Fruit fly (Drosophila melanogaster) whole organism, prepupa: Measurements from ENCODE around the gene ago.

ENCODE experiments used
- CG10631 ChIP-seq: fragments of 200-800 bp; sonication (Bioruptor generic); optimal IDR thresholded peaks from 2 replicates; lab custom pipeline; 2016; ENCODE audit warnings: missing biosample characterization, missing genetic modification characterization
- CG10669 ChIP-seq: fragments of 200-800 bp; sonication (Bioruptor generic); optimal IDR thresholded peaks from 3 replicates; lab custom pipeline; 2018; ENCODE audit warnings: missing biosample characterization, mild to moderate bottlenecking, missing genetic modification characterization, moderate library complexity
- CG11294 ChIP-seq: fragments of 200-800 bp; sonication (Bioruptor generic); IDR thresholded peaks from 2 replicates; pipeline ENCODE4 v1.3.6; 2022; ENCODE audit warnings: missing biosample characterization, missing genetic modification characterization
- CG11762 ChIP-seq: fragments of 200-800 bp; sonication (Bioruptor generic); optimal IDR thresholded peaks from 3 replicates; lab custom pipeline; 2016; ENCODE audit warnings: missing biosample characterization, missing genetic modification characterization; ENCODE audit not compliant: insufficient read depth
- CG11902 ChIP-seq: fragments of 200-800 bp; sonication (Bioruptor generic); optimal IDR thresholded peaks from 3 replicates; lab custom pipeline; 2016; ENCODE audit warnings: missing biosample characterization, missing genetic modification characterization
- CG15336 ChIP-seq: fragments of 200-800 bp; sonication (Bioruptor generic); IDR thresholded peaks from 2 replicates; pipeline ENCODE4 v1.3.6; 2022; ENCODE audit warnings: missing biosample characterization, missing genetic modification characterization
- CG1621 ChIP-seq: fragments of 200-800 bp; sonication (Bioruptor generic); optimal IDR thresholded peaks from 3 replicates; lab custom pipeline; 2018; ENCODE audit warnings: missing biosample characterization, mild to moderate bottlenecking, missing genetic modification characterization
- CG16779 ChIP-seq: fragments of 200-800 bp; sonication (Bioruptor generic); optimal IDR thresholded peaks from 3 replicates; lab custom pipeline; 2017; ENCODE audit warnings: missing biosample characterization, mild to moderate bottlenecking, missing genetic modification characterization
- CG3032 ChIP-seq: fragments of 200-800 bp; optimal IDR thresholded peaks from 2 replicates; lab custom pipeline; 2019; ENCODE audit warnings: missing biosample characterization, mild to moderate bottlenecking, missing genetic modification characterization, moderate library complexity
- CG31627 ChIP-seq: fragments of 200-800 bp; sonication (Bioruptor generic); optimal IDR thresholded peaks from 3 replicates; lab custom pipeline; 2016; ENCODE audit warnings: missing biosample characterization, missing genetic modification characterization
- CG32006 ChIP-seq: fragments of 200-800 bp; sonication (Bioruptor generic); optimal IDR thresholded peaks from 3 replicates; lab custom pipeline; 2017; ENCODE audit warnings: missing biosample characterization, mild to moderate bottlenecking, missing genetic modification characterization
- CG34406 ChIP-seq: fragments of 200-800 bp; sonication (Bioruptor generic); optimal IDR thresholded peaks from 3 replicates; lab custom pipeline; 2016; ENCODE audit warnings: missing biosample characterization, missing genetic modification characterization
- CG3919 ChIP-seq: fragments of 200-800 bp; sonication (Bioruptor generic); optimal IDR thresholded peaks from 3 replicates; lab custom pipeline; 2016; ENCODE audit warnings: missing biosample characterization, missing genetic modification characterization
- CG4318 ChIP-seq: fragments of 200-800 bp; sonication (Bioruptor generic); optimal IDR thresholded peaks from 3 replicates; lab custom pipeline; 2017; ENCODE audit warnings: missing biosample characterization, mild to moderate bottlenecking, missing genetic modification characterization
- CG6163 ChIP-seq: fragments of 200-800 bp; sonication (Bioruptor generic); IDR thresholded peaks from 3 replicates; pipeline ENCODE4 v1.3.6; 2022; ENCODE audit warnings: missing biosample characterization, missing genetic modification characterization
- CG6276 ChIP-seq: fragments of 200-800 bp; sonication (Bioruptor generic); optimal IDR thresholded peaks from 2 replicates; lab custom pipeline; 2017; ENCODE audit warnings: missing biosample characterization, mild to moderate bottlenecking, missing genetic modification characterization
- CG6792 ChIP-seq: fragments of 200-800 bp; sonication (Bioruptor generic); optimal IDR thresholded peaks from 3 replicates; lab custom pipeline; 2016; ENCODE audit warnings: missing biosample characterization, missing genetic modification characterization
- CG6854 ChIP-seq: fragments of 200-800 bp; sonication (Bioruptor generic); optimal IDR thresholded peaks from 2 replicates; lab custom pipeline; 2017; ENCODE audit warnings: missing biosample characterization, mild to moderate bottlenecking, missing genetic modification characterization
- CG8119 ChIP-seq: fragments of 200-800 bp; sonication (Bioruptor generic); IDR thresholded peaks from 3 replicates; pipeline ENCODE4 v1.3.6; 2022; ENCODE audit warnings: missing biosample characterization, missing genetic modification characterization
- CG8632 ChIP-seq: fragments of 200-800 bp; sonication (Bioruptor generic); optimal IDR thresholded peaks from 3 replicates; lab custom pipeline; 2016; ENCODE audit warnings: missing biosample characterization, missing genetic modification characterization
- CG9139 ChIP-seq: fragments of 200-800 bp; sonication (Bioruptor generic); optimal IDR thresholded peaks from 3 replicates; lab custom pipeline; 2017; ENCODE audit warnings: missing biosample characterization, mild to moderate bottlenecking, missing genetic modification characterization
- Eip75B ChIP-seq: fragments of 200-800 bp; sonication (Bioruptor generic); optimal IDR thresholded peaks from 3 replicates; lab custom pipeline; 2016; ENCODE audit warnings: missing biosample characterization, missing genetic modification characterization
- Eip78C ChIP-seq: fragments of 200-800 bp; sonication (Bioruptor generic); peaks from one replicate; lab custom pipeline; 2016; ENCODE audit warnings: missing biosample characterization, missing genetic modification characterization
- Eip93F ChIP-seq: fragments of 200-800 bp; sonication (Bioruptor generic); optimal IDR thresholded peaks from 2 replicates; lab custom pipeline; 2016; ENCODE audit warnings: missing biosample characterization, mild to moderate bottlenecking, missing genetic modification characterization
- Ets21C ChIP-seq: fragments of 200-800 bp; sonication (Bioruptor generic); optimal IDR thresholded peaks from 3 replicates; lab custom pipeline; 2016; ENCODE audit warnings: missing biosample characterization, missing genetic modification characterization
- Ets96B ChIP-seq: fragments of 200-800 bp; optimal IDR thresholded peaks from 2 replicates; lab custom pipeline; 2019; ENCODE audit warnings: missing biosample characterization, mild to moderate bottlenecking, missing genetic modification characterization, moderate library complexity
- Gug ChIP-seq: fragments of 200-800 bp; sonication (Bioruptor generic); IDR thresholded peaks from 2 replicates; pipeline ENCODE4 v1.3.6; 2022; ENCODE audit warnings: missing biosample characterization, missing genetic modification characterization
- Hr39 ChIP-seq: fragments of 200-800 bp; sonication (Bioruptor generic); optimal IDR thresholded peaks from 2 replicates; lab custom pipeline; 2016; ENCODE audit warnings: missing biosample characterization, missing genetic modification characterization
- Lpt ChIP-seq: fragments of 200-800 bp; sonication (Bioruptor generic); optimal IDR thresholded peaks from 3 replicates; lab custom pipeline; 2016; ENCODE audit warnings: missing biosample characterization, missing genetic modification characterization
- Met ChIP-seq: fragments of 200-800 bp; sonication (Bioruptor generic); optimal IDR thresholded peaks from 3 replicates; lab custom pipeline; 2016; ENCODE audit warnings: missing biosample characterization, missing genetic modification characterization
- Smox ChIP-seq: fragments of 200-800 bp; sonication (Bioruptor generic); optimal IDR thresholded peaks from 3 replicates; lab custom pipeline; 2016; ENCODE audit warnings: missing biosample characterization, missing genetic modification characterization
- Sox102F ChIP-seq: fragments of 200-800 bp; sonication (Bioruptor generic); optimal IDR thresholded peaks from 2 replicates; lab custom pipeline; 2016; ENCODE audit warnings: missing biosample characterization, mild to moderate bottlenecking, missing genetic modification characterization
- Sox14 ChIP-seq: fragments of 200-800 bp; sonication (Bioruptor generic); optimal IDR thresholded peaks from 3 replicates; lab custom pipeline; 2016; ENCODE audit warnings: missing biosample characterization, missing genetic modification characterization
- Sox15 ChIP-seq: fragments of 200-800 bp; sonication (Bioruptor generic); optimal IDR thresholded peaks from 3 replicates; lab custom pipeline; 2016; ENCODE audit warnings: missing biosample characterization, missing genetic modification characterization
- achi ChIP-seq: fragments of 200-800 bp; sonication (Bioruptor generic); optimal IDR thresholded peaks from 3 replicates; lab custom pipeline; 2016; ENCODE audit warnings: missing biosample characterization, missing genetic modification characterization
- acj6 ChIP-seq: fragments of 200-800 bp; sonication (Bioruptor generic); optimal IDR thresholded peaks from 3 replicates; lab custom pipeline; 2016; ENCODE audit warnings: missing biosample characterization, missing genetic modification characterization
- cyc ChIP-seq: fragments of 200-800 bp; sonication (Bioruptor generic); optimal IDR thresholded peaks from 3 replicates; lab custom pipeline; 2016; ENCODE audit warnings: missing biosample characterization, missing genetic modification characterization
- dac ChIP-seq: fragments of 200-800 bp; sonication (Bioruptor generic); optimal IDR thresholded peaks from 2 replicates; lab custom pipeline; 2017; ENCODE audit warnings: missing biosample characterization, mild to moderate bottlenecking, missing genetic modification characterization
- dsx ChIP-seq: fragments of 200-800 bp; optimal IDR thresholded peaks from 3 replicates; lab custom pipeline; 2019; ENCODE audit warnings: missing biosample characterization, mild to moderate bottlenecking, missing genetic modification characterization, moderate library complexity; ENCODE audit not compliant: poor library complexity, severe bottlenecking
- eg ChIP-seq: fragments of 200-800 bp; sonication (Bioruptor generic); IDR thresholded peaks from 3 replicates; pipeline ENCODE4 v1.3.6; 2022; ENCODE audit warnings: missing biosample characterization, missing genetic modification characterization
- esn ChIP-seq: fragments of 200-800 bp; sonication (Bioruptor generic); optimal IDR thresholded peaks from 2 replicates; lab custom pipeline; 2016; ENCODE audit warnings: missing biosample characterization, mild to moderate bottlenecking, missing genetic modification characterization, moderate library complexity
- fd59A ChIP-seq: fragments of 200-800 bp; sonication (Bioruptor generic); optimal IDR thresholded peaks from 2 replicates; lab custom pipeline; 2017; ENCODE audit warnings: missing biosample characterization, mild to moderate bottlenecking, missing genetic modification characterization, missing genetic modification reagents
- fd85E ChIP-seq: fragments of 200-800 bp; sonication (Bioruptor generic); optimal IDR thresholded peaks from 3 replicates; lab custom pipeline; 2016; ENCODE audit warnings: missing biosample characterization, missing genetic modification characterization
- lz ChIP-seq: fragments of 200-800 bp; sonication (Bioruptor generic); optimal IDR thresholded peaks from 3 replicates; lab custom pipeline; 2016; ENCODE audit warnings: missing biosample characterization, missing genetic modification characterization
- net ChIP-seq: fragments of 200-800 bp; sonication (Bioruptor generic); optimal IDR thresholded peaks from 3 replicates; lab custom pipeline; 2016; ENCODE audit warnings: missing biosample characterization, missing genetic modification characterization
- pdm3 ChIP-seq: fragments of 200-800 bp; sonication (Bioruptor generic); optimal IDR thresholded peaks from 3 replicates; lab custom pipeline; 2016; ENCODE audit warnings: missing biosample characterization, missing genetic modification characterization
- salr ChIP-seq, 2 experiments: fragments of 200-800 bp; sonication (Bioruptor generic); optimal IDR thresholded peaks; 3 replicates each; lab custom pipeline; 2016 to 2018; ENCODE audit warnings: missing biosample characterization in 2 of 2, missing genetic modification characterization in 2 of 2, mild to moderate bottlenecking in 1 of 2
- ss ChIP-seq, 2 experiments: fragments of 200-800 bp; sonication (Bioruptor generic); optimal IDR thresholded peaks; 2 replicates in 1 of 2; 3 replicates in 1 of 2; lab custom pipeline; 2017 to 2018; ENCODE audit warnings: mild to moderate bottlenecking in 2 of 2, missing biosample characterization in 2 of 2, missing genetic modification characterization in 2 of 2, moderate library complexity in 1 of 2
- svp ChIP-seq: fragments of 200-800 bp; sonication (Bioruptor generic); peaks from one replicate; lab custom pipeline; 2016; ENCODE audit warnings: missing biosample characterization, missing genetic modification characterization
- topi ChIP-seq: fragments of 200-800 bp; sonication (Bioruptor generic); optimal IDR thresholded peaks from 3 replicates; lab custom pipeline; 2016; ENCODE audit warnings: missing biosample characterization, missing genetic modification characterization
- vri ChIP-seq: fragments of 200-800 bp; sonication (Bioruptor generic); optimal IDR thresholded peaks from 3 replicates; lab custom pipeline; 2016; ENCODE audit warnings: missing biosample characterization, mild to moderate bottlenecking, missing genetic modification characterization

ago gene

dm6 chr3L:4263502-4263901 is 9.4 kb upstream of the ago start, which contains the start of gene CG1273:
TSS of gene CG1273 (plus strand) at chr3L:4263719.
- TF ChIP-seq CG11762 (GFP tag; lab: Kevin White, UChicago) (no peak), esn (GFP tag; lab: Kevin White, UChicago) (peak; percentile 10)

- TF ChIP-seq CG1621 (tag; lab: Kevin White, UChicago), result no peak
- TF ChIP-seq Hr39 (GFP tag; lab: Kevin White, UChicago), result peak; percentile 5
- peak; percentile 20 for TF ChIP-seq achi (GFP tag; lab: Kevin White, UChicago)
- no peak for TF ChIP-seq Ets21C (GFP tag; lab: Kevin White, UChicago)
- TF ChIP-seq Met, result no peak
- no peak for TF ChIP-seq dac (GFP tag; lab: Kevin White, UChicago)
- no peak for TF ChIP-seq salr (GFP tag; optimal IDR thresholded peaks at IDR 0.05; lab: Kevin White, UChicago)
- TF ChIP-seq CG32006 (GFP tag; lab: Kevin White, UChicago), result no peak
- TF ChIP-seq CG10669, result no peak
- no peak for TF ChIP-seq CG10631 (GFP tag; lab: Kevin White, UChicago)
- no peak for TF ChIP-seq Sox14 (GFP tag; lab: Kevin White, UChicago)
- TF ChIP-seq CG16779 (tag; lab: Kevin White, UChicago), result no peak
- no peak for TF ChIP-seq CG6792 (GFP tag; lab: Kevin White, UChicago)
- TF ChIP-seq dsx (GFP tag; lab: Kevin White, UChicago), result no peak
- peak; percentile 14 for TF ChIP-seq pdm3 (GFP tag; lab: Kevin White, UChicago)
- TF ChIP-seq CG6163 (GFP tag; lab: Robert Waterston, UW), result no peak
- TF ChIP-seq topi, result no peak
- no peak for TF ChIP-seq fd59A
- TF ChIP-seq cyc (GFP tag; lab: Kevin White, UChicago), result no peak
- TF ChIP-seq esn (GFP tag; lab: Kevin White, UChicago), result peak; percentile 48
- TF ChIP-seq Gug (GFP tag; lab: Robert Waterston, UW), result no peak
- TF ChIP-seq CG31627 (GFP tag; lab: Kevin White, UChicago), result peak; percentile 12
- TF ChIP-seq Sox102F (GFP tag; lab: Kevin White, UChicago), result no peak
- no peak for TF ChIP-seq Lpt (GFP tag; lab: Kevin White, UChicago)
- no peak for TF ChIP-seq CG8632 (GFP tag; lab: Kevin White, UChicago)
- TF ChIP-seq eg (GFP tag; lab: Robert Waterston, UW), result no peak
- no peak for TF ChIP-seq Ets96B (tag; lab: Kevin White, UChicago)
- no peak for TF ChIP-seq CG11902 (GFP tag; lab: Kevin White, UChicago)
- TF ChIP-seq svp (GFP tag; lab: Kevin White, UChicago), result no peak
- TF ChIP-seq acj6 (GFP tag; lab: Kevin White, UChicago), result peak; percentile 27
- TF ChIP-seq CG11762 (GFP tag; lab: Kevin White, UChicago), result no peak
- no peak for TF ChIP-seq CG15336 (GFP tag; lab: Robert Waterston, UW)
- peak; percentile 81 for TF ChIP-seq Eip78C (GFP tag; lab: Kevin White, UChicago)
- TF ChIP-seq Smox (GFP tag; lab: Kevin White, UChicago), result no peak
- no peak for TF ChIP-seq net (GFP tag; lab: Kevin White, UChicago)
- TF ChIP-seq Sox15 (GFP tag; lab: Kevin White, UChicago), result no peak
- TF ChIP-seq CG6854 (GFP tag; lab: Kevin White, UChicago), result no peak
- no peak for TF ChIP-seq CG3919 (GFP tag; lab: Kevin White, UChicago)
- TF ChIP-seq CG4318 (GFP tag; lab: Kevin White, UChicago), result no peak
- no peak for TF ChIP-seq CG8119 (GFP tag; lab: Robert Waterston, UW)
- no peak for TF ChIP-seq ss (GFP tag; optimal IDR thresholded peaks at IDR 0.05; lab: Kevin White, UChicago)
- TF ChIP-seq Eip93F (GFP tag; lab: Kevin White, UChicago), result no peak
- TF ChIP-seq CG6276 (GFP tag; lab: Kevin White, UChicago), result no peak
- no peak for TF ChIP-seq CG11294 (GFP tag; lab: Robert Waterston, UW)
- TF ChIP-seq lz (GFP tag; lab: Kevin White, UChicago), result peak; percentile 9
- TF ChIP-seq CG34406, result no peak
- no peak for TF ChIP-seq CG3032 (tag; lab: Kevin White, UChicago)
- TF ChIP-seq vri (GFP tag; lab: Kevin White, UChicago), result no peak
- TF ChIP-seq Eip75B, result no peak
- TF ChIP-seq fd85E (GFP tag; lab: Kevin White, UChicago), result no peak
- no peak for TF ChIP-seq CG9139 (GFP tag; lab: Kevin White, UChicago)
Measured at dm6 chr3L:4262384-4262783, 8.3 kb upstream of the ago start, which contains the start of the genes CG11586 and VhaM9.7-a. TSS of gene CG11586 (minus strand) at chr3L:4262470. TSS of gene VhaM9.7-a (plus strand) at chr3L:4262705.
